Fruit fly (Drosophila melanogaster) Kc167 (cell line): ENCODE data around the gene Npc2e.

Experiments used
- Myc ChIP-seq: fragments of >200 bp; optimal IDR thresholded peaks from 2 replicates; lab custom pipeline; 2017; ENCODE audit warnings: missing external identifiers
- Sin3A ChIP-seq: fragments of >200 bp; optimal IDR thresholded peaks from 2 replicates; lab custom pipeline; 2018; ENCODE audit warnings: missing external identifiers
- h ChIP-seq: fragments of >200 bp; optimal IDR thresholded peaks from 3 replicates; lab custom pipeline; 2018; ENCODE audit warnings: missing external identifiers
- insv ChIP-seq: fragments of >200 bp; optimal IDR thresholded peaks from 3 replicates; lab custom pipeline; 2018; ENCODE audit warnings: missing external identifiers
- psq ChIP-seq: fragments of >200 bp; optimal IDR thresholded peaks from 2 replicates; lab custom pipeline; 2017; ENCODE audit warnings: missing external identifiers
- ttk ChIP-seq: sonication (Bioruptor generic); optimal IDR thresholded peaks from 2 replicates; lab custom pipeline; 2017; ENCODE audit warnings: missing external identifiers

DNA sequence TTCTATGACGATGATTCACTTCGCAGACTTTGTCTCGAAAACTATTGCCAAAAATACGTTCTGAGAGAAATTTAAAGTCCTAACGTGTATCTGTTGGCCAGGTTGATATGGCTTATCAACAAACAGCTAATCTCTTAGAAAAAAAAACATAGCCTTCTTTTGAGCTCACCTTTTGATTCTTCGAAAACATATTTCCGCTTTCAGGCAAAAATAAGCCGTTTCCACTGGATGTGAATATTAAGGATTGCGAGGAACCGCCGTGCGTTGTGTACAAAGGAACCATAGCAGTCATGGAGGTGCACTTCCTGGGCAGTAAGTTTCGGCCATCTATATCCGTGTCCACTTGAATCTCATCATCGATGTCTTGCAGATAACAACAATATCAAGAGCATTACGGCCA, 427 bp downstream of the Npc2e start:
- TF ChIP-seq psq (no peak), h (lab: Kevin White, UChicago) (no peak), insv (lab: Kevin White, UChicago) (no peak), ttk (lab: Kevin White, UChicago) (no peak), Myc (lab: Kevin White, UChicago) (no peak), Sin3A (lab: Kevin White, UChicago) (no peak)
